Fruit fly (Drosophila melanogaster) S2 (cell line): ENCODE results near the gene CG7290.

Source experiments
- CG8478 ChIP-seq: fragments of >200 bp; optimal IDR thresholded peaks from 2 replicates; lab custom pipeline; 2018
- CTCF ChIP-seq, 2 experiments: fragments of >200 bp; optimal IDR thresholded peaks; 2 replicates each; lab custom pipeline; 2018

- TF ChIP-seq CTCF (optimal IDR thresholded peaks at IDR 0.05; lab: Kevin White, UChicago) (no peak), CG8478 (lab: Kevin White, UChicago) (no peak)
Observed at dm6 chr3L:20177697-20178096, 28.1 kb downstream of the CG7290 start.
